Fruit fly (Drosophila melanogaster): ENCODE measurements around the gene lilli.

- TF ChIP-seq psq (optimal IDR thresholded peaks at IDR 0.05) (no peak), ttk (optimal IDR thresholded peaks at IDR 0.05) (no peak)
These were observed 20.4 kb downstream of the lilli start for dm6 chr2L:2906122-2906521.

All from Kc167 (cell line).